Worm (Caenorhabditis elegans) whole organism, L4/young adult: ENCODE results near the gene abi-1.

Experiments used
- W03F9.2 ChIP-seq: fragments of 150-350 bp; optimal IDR thresholded peaks from 2 replicates; lab custom pipeline; 2014; ENCODE audit warnings: missing biosample characterization, missing genetic modification characterization
- him-1 ChIP-seq: sonication (generic microtip); optimal IDR thresholded peaks from 2 replicates; lab custom pipeline; 2016; ENCODE audit warnings: missing genotype, missing genetic modification reagents, missing genetic modification characterization, missing compliant biosample characterization

ce11 chrIII:5683998-5684397 is 8.5 kb downstream of the abi-1 start, which contains the start of gene rcan-1:
- no peak for TF ChIP-seq him-1
- TF ChIP-seq W03F9.2 = no peak
